Comparison of ENCODE assay signal across 5 fruit fly cellular contexts in the genomic region with DNA sequence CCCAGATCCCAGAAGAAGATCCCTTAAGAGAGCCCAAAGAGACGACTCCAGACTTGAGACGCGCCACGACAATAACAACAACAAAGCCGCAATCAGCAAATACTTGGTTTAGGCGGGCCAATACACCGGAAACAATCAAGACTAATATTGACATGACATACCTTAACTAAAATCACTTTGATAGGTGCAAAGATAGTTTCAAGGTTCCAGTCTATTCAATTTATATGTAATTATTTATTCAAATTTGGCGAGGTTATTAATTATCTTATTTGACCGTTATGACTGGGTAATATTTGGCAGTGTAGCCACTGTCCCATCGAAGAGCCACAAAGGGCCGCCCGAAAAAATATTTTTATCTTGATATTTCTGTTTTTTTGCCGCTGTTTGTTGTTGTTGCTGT.
TF ChIP-seq lines count a peak whose summit lies in the region.

No protein-coding gene starts in this region.

- no peak for TF ChIP-seq CTCF in whole organism, embryonic (GFP tag; optimal IDR thresholded peaks at IDR 0.05; lab: Kevin White, UChicago)

TF ChIP-seq in whole organism, adult, 20 proteins besides CTCF, POLR2A, EP300 and RAD21:
- peak; percentile 6 for TF ChIP-seq CG14711 (tag; optimal IDR thresholded peaks at IDR 0.05; lab: Kevin White, UChicago)
- peak; percentile 77 for TF ChIP-seq bab1 (GFP tag; optimal IDR thresholded peaks at IDR 0.05; lab: Kevin White, UChicago)
- TF ChIP-seq Crg-1 (GFP tag; optimal IDR thresholded peaks at IDR 0.05; lab: Kevin White, UChicago): no peak
- TF ChIP-seq tj (GFP tag; optimal IDR thresholded peaks at IDR 0.05; lab: Kevin White, UChicago): peak; percentile 53
- no peak for TF ChIP-seq ovo (GFP tag; optimal IDR thresholded peaks at IDR 0.05; lab: Kevin White, UChicago)

TF ChIP-seq in whole organism, embryonic, 481 proteins besides CTCF, POLR2A, EP300 and RAD21 (continues in another document):
- TF ChIP-seq nom (GFP tag; optimal IDR thresholded peaks at IDR 0.05; lab: Kevin White, UChicago) (peak; percentile 80), CG8924 (tag; optimal IDR thresholded peaks at IDR 0.05; lab: Kevin White, UChicago) (peak; percentile 72), CG1792 (GFP tag; optimal IDR thresholded peaks at IDR 0.05; lab: Kevin White, UChicago) (no peak), Chrac-16 (GFP tag; optimal IDR thresholded peaks at IDR 0.05; lab: Kevin White, UChicago) (peak; percentile 41), mam (GFP tag; optimal IDR thresholded peaks at IDR 0.05; lab: Kevin White, UChicago) (peak; percentile 16), tna (GFP tag; IDR thresholded peaks at IDR 0.05; lab: Robert Waterston, UW; ENCODE audit: partially characterized antibody) (no peak), Scr (GFP tag; IDR thresholded peaks at IDR 0.05; lab: Robert Waterston, UW; ENCODE audit: partially characterized antibody) (no peak), stc (GFP tag; IDR thresholded peaks at IDR 0.05; lab: Robert Waterston, UW) (peak; percentile 55), CG18764 (GFP tag; optimal IDR thresholded peaks at IDR 0.05; lab: Kevin White, UChicago) (peak; percentile 6), CG16863 (GFP tag; optimal IDR thresholded peaks at IDR 0.05; lab: Kevin White, UChicago) (no peak), lov (optimal IDR thresholded peaks at IDR 0.05; lab: Kevin White, UChicago) (no peak), lov (GFP tag; IDR thresholded peaks at IDR 0.05; lab: Robert Waterston, UW) (no peak), Dad (GFP tag; optimal IDR thresholded peaks at IDR 0.05; lab: Kevin White, UChicago) (no peak), dm (GFP tag; optimal IDR thresholded peaks at IDR 0.05; lab: Kevin White, UChicago) (no peak), CG10321 (GFP tag; IDR thresholded peaks at IDR 0.05; lab: Robert Waterston, UW) (no peak), Fer1 (GFP tag; optimal IDR thresholded peaks at IDR 0.05; lab: Kevin White, UChicago) (no peak), CG12744 (GFP tag; optimal IDR thresholded peaks at IDR 0.05; lab: Kevin White, UChicago) (peak; percentile 6), CG10654 (GFP tag; optimal IDR thresholded peaks at IDR 0.05; lab: Kevin White, UChicago) (peak; percentile 38), Rfx (GFP tag; IDR thresholded peaks at IDR 0.05; lab: Robert Waterston, UW) (peak; percentile 64), prd (optimal IDR thresholded peaks at IDR 0.05; lab: Kevin White, UChicago) (no peak), prd (GFP tag; IDR thresholded peaks at IDR 0.05; lab: Robert Waterston, UW) (peak; percentile 90)

TF ChIP-seq in whole organism, prepupa, 60 proteins besides CTCF, POLR2A, EP300 and RAD21 (continues in another document):
- TF ChIP-seq CG6276 (GFP tag; optimal IDR thresholded peaks at IDR 0.05; lab: Kevin White, UChicago): no peak
- TF ChIP-seq Hr4 (GFP tag; optimal IDR thresholded peaks at IDR 0.05; lab: Kevin White, UChicago): peak; percentile 48
- TF ChIP-seq OdsH (GFP tag; optimal IDR thresholded peaks at IDR 0.05; lab: Kevin White, UChicago): peak; percentile 89
- TF ChIP-seq CG10669 (GFP tag; optimal IDR thresholded peaks at IDR 0.05; lab: Kevin White, UChicago): peak; percentile 83
- TF ChIP-seq CG11762 (GFP tag; optimal IDR thresholded peaks at IDR 0.05; lab: Kevin White, UChicago; ENCODE audit: insufficient read depth): peak; percentile 84
- no peak for TF ChIP-seq dac (GFP tag; optimal IDR thresholded peaks at IDR 0.05; lab: Kevin White, UChicago)
- TF ChIP-seq CG7368 (GFP tag; optimal IDR thresholded peaks at IDR 0.05; lab: Kevin White, UChicago): peak; percentile 86
- TF ChIP-seq CG8632 (GFP tag; optimal IDR thresholded peaks at IDR 0.05; lab: Kevin White, UChicago): peak; percentile 87
- peak; percentile 42 for TF ChIP-seq Lpt (GFP tag; optimal IDR thresholded peaks at IDR 0.05; lab: Kevin White, UChicago)
- no peak for TF ChIP-seq CG11294 (GFP tag; IDR thresholded peaks at IDR 0.05; lab: Robert Waterston, UW)
- TF ChIP-seq CG9139 (GFP tag; optimal IDR thresholded peaks at IDR 0.05; lab: Kevin White, UChicago): peak; percentile 69
- TF ChIP-seq CG6792 (GFP tag; optimal IDR thresholded peaks at IDR 0.05; lab: Kevin White, UChicago): peak; percentile 92
- TF ChIP-seq Sox15 (GFP tag; optimal IDR thresholded peaks at IDR 0.05; lab: Kevin White, UChicago): peak; percentile 76
- peak; percentile 83 for TF ChIP-seq Sox14 (GFP tag; optimal IDR thresholded peaks at IDR 0.05; lab: Kevin White, UChicago)
- TF ChIP-seq Smox (GFP tag; optimal IDR thresholded peaks at IDR 0.05; lab: Kevin White, UChicago): peak; percentile 91
- TF ChIP-seq Ets96B (tag; optimal IDR thresholded peaks at IDR 0.05; lab: Kevin White, UChicago): peak; percentile 83
- peak; percentile 98 for TF ChIP-seq Eip78C (GFP tag; lab: Kevin White, UChicago)
- peak; percentile 94 for TF ChIP-seq CG6854 (GFP tag; optimal IDR thresholded peaks at IDR 0.05; lab: Kevin White, UChicago)
- peak; percentile 84 for TF ChIP-seq CG8319 (GFP tag; optimal IDR thresholded peaks at IDR 0.05; lab: Kevin White, UChicago)
- TF ChIP-seq CG3919 (GFP tag; optimal IDR thresholded peaks at IDR 0.05; lab: Kevin White, UChicago): peak; percentile 90
- peak; percentile 85 for TF ChIP-seq CG34406 (GFP tag; optimal IDR thresholded peaks at IDR 0.05; lab: Kevin White, UChicago)

TF ChIP-seq in whole organism, pupa, 21 proteins besides CTCF, POLR2A, EP300 and RAD21:
- TF ChIP-seq Ets98B (GFP tag; IDR thresholded peaks at IDR 0.05; lab: Robert Waterston, UW) (no peak), rn (GFP tag; IDR thresholded peaks at IDR 0.05; lab: Robert Waterston, UW) (no peak), CG13204 (GFP tag; optimal IDR thresholded peaks at IDR 0.05; lab: Kevin White, UChicago) (peak; percentile 66), CG4496 (GFP tag; IDR thresholded peaks at IDR 0.05; lab: Robert Waterston, UW) (peak; percentile 75), Pif1A (GFP tag; optimal IDR thresholded peaks at IDR 0.05; lab: Kevin White, UChicago) (peak; percentile 81), EcR (GFP tag; optimal IDR thresholded peaks at IDR 0.05; lab: Kevin White, UChicago) (no peak), gl (tag; optimal IDR thresholded peaks at IDR 0.05; lab: Kevin White, UChicago) (peak; percentile 64), CG15710 (tag; optimal IDR thresholded peaks at IDR 0.05; lab: Kevin White, UChicago) (peak; percentile 86), CG10348 (GFP tag; IDR thresholded peaks at IDR 0.05; lab: Robert Waterston, UW) (no peak), CG17806 (tag; optimal IDR thresholded peaks at IDR 0.05; lab: Kevin White, UChicago) (peak; percentile 90), D1 (tag; optimal IDR thresholded peaks at IDR 0.05; lab: Kevin White, UChicago) (peak; percentile 68), CG9948 (tag; optimal IDR thresholded peaks at IDR 0.05; lab: Kevin White, UChicago) (peak; percentile 83), CG32121 (GFP tag; IDR thresholded peaks at IDR 0.05; lab: Robert Waterston, UW) (no peak), fd96Ca (GFP tag; IDR thresholded peaks at IDR 0.05; lab: Robert Waterston, UW) (peak; percentile 27; the same call in 1 of the 3 replicates), CG8301 (tag; optimal IDR thresholded peaks at IDR 0.05; lab: Kevin White, UChicago) (peak; percentile 55), Pif1B (GFP tag; optimal IDR thresholded peaks at IDR 0.05; lab: Kevin White, UChicago) (peak; percentile 85), CG12605 (GFP tag; IDR thresholded peaks at IDR 0.05; lab: Robert Waterston, UW) (0 out of 2 replicates have a peak, but pooled peaks have one; percentile 20), CG14655 (GFP tag; optimal IDR thresholded peaks at IDR 0.05; lab: Kevin White, UChicago) (peak; percentile 68), Snoo (tag; optimal IDR thresholded peaks at IDR 0.05; lab: Kevin White, UChicago) (peak; percentile 91), CG8159 (tag; optimal IDR thresholded peaks at IDR 0.05; lab: Kevin White, UChicago) (peak; percentile 88), CG34367 (tag; optimal IDR thresholded peaks at IDR 0.05; lab: Kevin White, UChicago) (peak; percentile 74)
TF ChIP-seq in whole organism, pupa: peak in this region for 16.

TF ChIP-seq in whole organism, wandering third instar larva, 38 proteins besides CTCF, POLR2A, EP300 and RAD21 (continues in another document):
- TF ChIP-seq CG9705 (GFP tag; optimal IDR thresholded peaks at IDR 0.05; lab: Kevin White, UChicago): peak; percentile 88
- no peak for TF ChIP-seq usp (GFP tag; optimal IDR thresholded peaks at IDR 0.05; lab: Kevin White, UChicago)
- TF ChIP-seq Hr78 (GFP tag; optimal IDR thresholded peaks at IDR 0.05; lab: Kevin White, UChicago): no peak
- peak; percentile 88 for TF ChIP-seq Jra (GFP tag; optimal IDR thresholded peaks at IDR 0.05; lab: Kevin White, UChicago)
- no peak for TF ChIP-seq GATAd (GFP tag; optimal IDR thresholded peaks at IDR 0.05; lab: Kevin White, UChicago)
- no peak for TF ChIP-seq lola (GFP tag; optimal IDR thresholded peaks at IDR 0.05; lab: Kevin White, UChicago)
- no peak for TF ChIP-seq pan (optimal IDR thresholded peaks at IDR 0.05; lab: Kevin White, UChicago)
- peak; percentile 92 for TF ChIP-seq woc (GFP tag; optimal IDR thresholded peaks at IDR 0.05; lab: Kevin White, UChicago)
- TF ChIP-seq dl (GFP tag; optimal IDR thresholded peaks at IDR 0.05; lab: Kevin White, UChicago; ENCODE audit: insufficient read depth in 1 of 2, partially characterized antibody in 2 of 2): no peak
- peak; percentile 90 for TF ChIP-seq Rel (GFP tag; optimal IDR thresholded peaks at IDR 0.05; lab: Kevin White, UChicago)
- TF ChIP-seq Rel (tag; optimal IDR thresholded peaks at IDR 0.05; lab: Kevin White, UChicago): peak; percentile 83
- peak; percentile 93 for TF ChIP-seq OdsH (GFP tag; optimal IDR thresholded peaks at IDR 0.05; lab: Kevin White, UChicago)
- TF ChIP-seq Abd-B (GFP tag; optimal IDR thresholded peaks at IDR 0.05; lab: Kevin White, UChicago): no peak
- TF ChIP-seq sage (GFP tag; optimal IDR thresholded peaks at IDR 0.05; lab: Kevin White, UChicago): peak; percentile 89
- TF ChIP-seq dsf (GFP tag; optimal IDR thresholded peaks at IDR 0.05; lab: Kevin White, UChicago; ENCODE audit: borderline replicate concordance): peak; percentile 58
- TF ChIP-seq N (GFP tag; optimal IDR thresholded peaks at IDR 0.05; lab: Kevin White, UChicago): no peak
- TF ChIP-seq rgr (GFP tag; optimal IDR thresholded peaks at IDR 0.05; lab: Kevin White, UChicago): peak; percentile 93
- TF ChIP-seq Hr83 (GFP tag; optimal IDR thresholded peaks at IDR 0.05; lab: Kevin White, UChicago; ENCODE audit: poor library complexity, severe bottlenecking): no peak
- peak; percentile 55 to 97 for TF ChIP-seq foxo (GFP tag; optimal IDR thresholded peaks at IDR 0.05; lab: Kevin White, UChicago)
- TF ChIP-seq Myc (optimal IDR thresholded peaks at IDR 0.05; lab: Kevin White, UChicago): no peak
- peak; percentile 91 for TF ChIP-seq ey (GFP tag; optimal IDR thresholded peaks at IDR 0.05; lab: Kevin White, UChicago)
- TF ChIP-seq HLH106 (tag; optimal IDR thresholded peaks at IDR 0.05; lab: Kevin White, UChicago): peak; percentile 96
- TF ChIP-seq Dif (GFP tag; optimal IDR thresholded peaks at IDR 0.05; lab: Kevin White, UChicago; ENCODE audit: partially characterized antibody): no peak
- no peak for TF ChIP-seq jim (GFP tag; optimal IDR thresholded peaks at IDR 0.05; lab: Kevin White, UChicago)
- no peak for TF ChIP-seq Vsx2 (GFP tag; optimal IDR thresholded peaks at IDR 0.05; lab: Kevin White, UChicago; ENCODE audit: partially characterized antibody)
